Worm (Caenorhabditis elegans): ENCODE data around the gene puf-3.
A peak's percentile ranks its signal among the peaks of the same experiment; 100 is the strongest.
"Not testable (repeated sequence)": the region's sequence is repeated elsewhere in the genome, so short reads cannot be mapped to it uniquely, and the experiment has no call there.

Gene puf-3

ce11 chrIV:13464620-13465019, 47.3 kb downstream of the puf-3 start:
- TF ChIP-seq madf-9 (GFP tag; conservative IDR thresholded peaks at IDR 0.05) (0 out of 2 replicates have a peak, but pooled peaks have one; percentile 11), ceh-44 (GFP tag; IDR thresholded peaks at IDR 0.05) (0 out of 2 replicates have a peak, but pooled peaks have one; percentile 30)

DNA sequence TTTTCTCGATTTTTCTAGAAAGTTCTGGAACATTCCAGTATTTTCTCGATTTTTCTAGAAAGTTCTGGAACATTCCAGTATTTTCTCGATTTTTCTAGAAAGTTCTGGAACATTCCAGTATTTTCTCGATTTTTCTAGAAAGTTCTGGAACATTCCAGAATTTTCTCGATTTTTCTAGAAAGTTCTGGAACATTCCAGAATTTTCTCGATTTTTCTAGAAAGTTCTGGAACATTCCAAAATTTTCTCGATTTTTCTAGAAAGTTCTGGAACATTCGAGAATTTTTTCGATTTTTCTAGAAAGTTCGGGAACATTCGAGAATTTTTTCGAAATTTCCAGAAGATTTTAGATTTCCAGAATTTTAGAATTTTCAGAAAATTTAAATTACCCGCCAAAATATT, 48.1 kb downstream of the puf-3 start:
- TF ChIP-seq dmd-8 (GFP tag; IDR thresholded peaks at IDR 0.05) (peak; percentile 67; the same call in 1 of the 2 replicates), pha-4 (GFP tag; IDR thresholded peaks at IDR 0.05) (peak; percentile 39; the same call in 1 of the 2 replicates), snpc-1.2 (GFP tag; IDR thresholded peaks at IDR 0.05) (peak; percentile 80), lin-38 (GFP tag; IDR thresholded peaks at IDR 0.05) (peak; percentile 52), Y105C5A.15 (GFP tag; IDR thresholded peaks at IDR 0.05) (peak; percentile 68; the same call in 1 of the 2 replicates), lim-7 (GFP tag; IDR thresholded peaks at IDR 0.05) (peak; percentile 86), madf-5 (GFP tag; IDR thresholded peaks at IDR 0.05) (0 out of 4 replicates have a peak, but pooled peaks of 1 of the 2 experiments have one; percentile 57), mdt-29 (GFP tag; IDR thresholded peaks at IDR 0.05) (peak; percentile 70), lin-1 (GFP tag; IDR thresholded peaks at IDR 0.05) (peak; percentile 71)
- not testable (repeated sequence) for TF ChIP-seq pha-4 (tag; optimal IDR thresholded peaks at IDR 0.05)

- TF ChIP-seq nhr-42 (GFP tag; IDR thresholded peaks at IDR 0.05) (0 out of 2 replicates have a peak, but pooled peaks have one; percentile 22), set-16 (GFP tag; IDR thresholded peaks at IDR 0.05) (peak; percentile 78)
Measured at ce11 chrIV:13462165-13462712, 49.7 kb downstream of the puf-3 start.

ce11 chrIV:13460876-13461275, 51.1 kb downstream of the puf-3 start, which contains the start of gene Y38H8A.12:
Gene Y38H8A.12 (minus strand): TSS chrIV:13460976.
- TF ChIP-seq nhr-6 (tag; optimal IDR thresholded peaks at IDR 0.05) (no peak), mdt-29 (GFP tag; IDR thresholded peaks at IDR 0.05) (no peak), D1046.2 (GFP tag; IDR thresholded peaks at IDR 0.05) (no peak), dpl-1 (GFP tag; optimal IDR thresholded peaks at IDR 0.05) (no peak), rbr-2 (tag; optimal IDR thresholded peaks at IDR 0.05) (no peak), unc-62 (GFP tag; optimal IDR thresholded peaks at IDR 0.05 in 1 of 2) (no peak), unc-62 (tag; optimal IDR thresholded peaks at IDR 0.05) (no peak), egl-27 (tag; optimal IDR thresholded peaks at IDR 0.05) (no peak), zfp-3 (GFP tag; conservative IDR thresholded peaks at IDR 0.05) (no peak), daf-8 (GFP tag; IDR thresholded peaks at IDR 0.05) (no peak), nhr-48 (tag; optimal IDR thresholded peaks at IDR 0.05) (no peak)
